Fruit fly (Drosophila melanogaster): ENCODE data around the gene Chd64.
A peak's percentile ranks its signal among the peaks of the same experiment; 100 is the strongest.

Gene Chd64

DNA sequence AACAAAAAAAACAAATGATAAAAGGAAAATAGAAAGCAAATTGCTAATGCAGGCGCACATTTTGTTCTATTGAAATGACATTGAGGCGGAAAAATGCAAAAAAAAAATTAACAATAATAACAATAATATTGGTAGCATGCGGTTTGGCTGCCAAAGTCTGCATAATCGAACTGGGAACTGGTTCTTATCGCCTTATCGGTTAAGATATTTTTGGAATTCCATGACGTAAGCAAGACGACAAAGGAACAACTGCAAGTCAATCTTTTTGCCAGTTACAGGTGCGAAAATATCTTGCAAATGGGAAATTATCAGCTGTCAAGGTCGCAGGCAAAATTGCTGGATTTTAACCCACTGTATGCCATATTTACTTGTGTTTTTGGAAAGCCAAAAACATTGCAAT, 10.4 kb upstream of the Chd64 start:
- no peak for TF ChIP-seq noc (tag; optimal IDR thresholded peaks at IDR 0.05)

DNA sequence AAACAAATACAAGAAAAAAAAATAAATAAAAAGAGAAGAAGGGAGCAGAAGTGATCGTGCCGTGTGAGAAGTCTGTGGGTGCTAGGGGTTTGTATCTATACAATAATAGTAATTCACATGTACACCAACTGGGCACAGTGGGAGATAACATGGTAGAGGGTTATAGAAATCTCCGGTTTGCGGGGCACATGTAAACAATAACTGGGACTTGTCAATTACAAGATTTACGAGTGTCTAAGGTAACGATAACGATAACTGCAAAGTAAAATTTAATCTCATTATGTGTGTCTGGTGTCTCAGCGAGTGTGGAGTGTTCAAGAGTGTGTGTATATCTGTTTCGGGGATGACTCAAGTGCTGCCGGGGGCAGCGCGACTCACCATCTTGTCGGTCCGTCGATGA, 8.6 kb upstream of the Chd64 start:
- TF ChIP-seq noc (tag; optimal IDR thresholded peaks at IDR 0.05): no peak

DNA sequence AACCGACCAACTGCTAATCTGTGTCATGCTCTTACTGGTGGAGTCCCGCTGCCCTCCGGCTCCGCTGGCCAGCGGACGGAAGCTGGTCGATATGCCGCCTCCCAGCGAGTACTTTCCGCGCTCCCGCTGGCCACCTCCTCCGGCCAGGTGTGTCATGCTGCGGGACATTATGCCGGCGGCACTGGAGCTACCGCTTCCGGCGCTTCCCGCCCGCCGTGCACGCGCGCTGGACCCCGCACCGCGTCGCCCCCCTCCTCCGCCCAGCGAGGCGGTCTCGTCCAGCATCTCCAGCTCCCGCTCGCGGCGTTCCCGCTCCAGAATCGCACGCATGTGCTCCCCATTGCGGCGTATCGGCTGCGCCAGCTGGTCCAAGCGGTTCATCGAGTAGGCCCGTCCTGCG, 6.4 kb upstream of the Chd64 start:
- TF ChIP-seq noc (tag; optimal IDR thresholded peaks at IDR 0.05): no peak

DNA sequence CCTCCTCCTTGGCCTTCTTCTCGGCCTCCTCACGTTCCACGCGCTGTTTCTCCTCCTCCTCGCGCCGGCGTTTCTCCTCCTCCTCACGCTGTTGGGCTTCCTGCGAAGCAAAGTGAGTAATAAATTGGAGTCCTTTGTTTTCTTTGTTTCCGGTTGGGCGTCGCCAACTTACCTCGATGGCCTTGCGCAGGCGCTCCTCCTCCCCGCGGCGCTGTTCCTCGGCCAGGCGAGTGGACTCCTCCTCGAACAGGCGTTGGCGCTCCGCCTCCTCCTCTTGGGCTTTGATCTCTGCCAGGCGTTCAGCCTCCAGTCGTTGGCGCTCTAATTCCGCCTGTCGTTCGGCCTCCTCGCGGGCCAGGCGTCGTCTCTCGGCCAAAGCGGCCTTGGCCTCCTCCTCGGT, 3.5 kb upstream of the Chd64 start:
- TF ChIP-seq noc (tag; optimal IDR thresholded peaks at IDR 0.05): no peak

DNA sequence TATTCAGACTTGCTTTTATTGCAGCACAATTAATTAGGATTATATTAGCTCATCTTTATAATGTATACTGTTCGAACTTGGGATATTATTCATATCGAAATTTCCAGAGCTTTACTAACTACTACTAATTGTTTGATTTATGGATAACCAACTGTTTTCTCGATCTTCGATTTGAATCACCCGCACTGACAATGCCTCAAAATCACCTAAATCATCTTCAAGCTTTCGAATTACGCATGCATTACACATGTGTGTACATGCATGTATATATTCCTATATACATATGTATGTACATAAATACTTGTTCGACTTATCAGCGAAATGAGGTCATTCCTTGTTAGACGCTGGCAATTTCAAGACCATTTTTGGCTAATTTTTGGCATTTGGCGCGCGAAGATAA, 599 bp downstream of the Chd64 start:
- TF ChIP-seq noc (tag; optimal IDR thresholded peaks at IDR 0.05): no peak

DNA sequence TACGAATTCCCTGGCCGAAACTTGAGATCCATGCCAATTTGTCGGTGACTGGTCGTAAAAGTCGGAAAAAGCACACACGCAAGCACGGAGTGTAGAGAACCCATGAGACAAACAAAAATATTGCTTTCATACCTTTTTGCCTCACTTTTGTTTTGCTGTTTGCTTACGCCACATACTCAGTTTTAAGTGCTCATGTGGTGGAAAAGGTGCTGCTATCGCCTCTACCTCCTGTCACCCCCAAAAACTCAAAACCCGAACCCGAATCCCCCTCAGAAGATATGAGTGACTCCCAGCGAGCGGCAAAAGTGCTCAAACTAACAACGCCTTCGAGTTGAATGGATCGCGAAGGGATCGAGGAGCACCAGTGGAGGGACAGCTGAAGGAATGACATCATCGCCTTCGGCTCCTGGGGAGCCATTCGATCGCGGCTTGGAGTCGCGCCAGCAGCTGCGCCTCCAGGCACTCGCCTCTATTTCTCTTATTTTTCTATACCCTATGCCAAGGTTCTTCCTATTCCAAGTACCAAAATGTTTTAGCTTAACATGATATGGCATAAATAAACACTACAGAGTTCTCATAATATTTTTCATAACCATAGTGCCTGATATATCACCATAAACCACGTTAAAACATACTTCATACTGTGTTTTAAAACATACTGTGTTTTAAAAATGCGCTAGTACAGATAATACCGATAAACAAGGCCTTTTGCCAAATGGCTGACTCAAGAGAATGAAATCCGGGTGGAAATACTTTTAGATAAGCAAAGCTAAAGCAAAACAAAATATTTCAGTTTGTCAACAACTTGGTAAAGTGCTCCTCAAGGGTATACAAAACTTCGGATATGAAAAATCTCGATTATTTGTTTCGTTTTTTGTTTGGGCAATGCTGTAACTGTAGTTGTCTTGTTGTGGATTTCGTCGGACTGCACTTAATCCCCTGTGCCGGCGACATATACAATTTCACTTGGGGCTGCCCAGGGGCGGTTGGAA, 1.5 kb downstream of the Chd64 start:
- no peak for TF ChIP-seq noc (tag; optimal IDR thresholded peaks at IDR 0.05)

DNA sequence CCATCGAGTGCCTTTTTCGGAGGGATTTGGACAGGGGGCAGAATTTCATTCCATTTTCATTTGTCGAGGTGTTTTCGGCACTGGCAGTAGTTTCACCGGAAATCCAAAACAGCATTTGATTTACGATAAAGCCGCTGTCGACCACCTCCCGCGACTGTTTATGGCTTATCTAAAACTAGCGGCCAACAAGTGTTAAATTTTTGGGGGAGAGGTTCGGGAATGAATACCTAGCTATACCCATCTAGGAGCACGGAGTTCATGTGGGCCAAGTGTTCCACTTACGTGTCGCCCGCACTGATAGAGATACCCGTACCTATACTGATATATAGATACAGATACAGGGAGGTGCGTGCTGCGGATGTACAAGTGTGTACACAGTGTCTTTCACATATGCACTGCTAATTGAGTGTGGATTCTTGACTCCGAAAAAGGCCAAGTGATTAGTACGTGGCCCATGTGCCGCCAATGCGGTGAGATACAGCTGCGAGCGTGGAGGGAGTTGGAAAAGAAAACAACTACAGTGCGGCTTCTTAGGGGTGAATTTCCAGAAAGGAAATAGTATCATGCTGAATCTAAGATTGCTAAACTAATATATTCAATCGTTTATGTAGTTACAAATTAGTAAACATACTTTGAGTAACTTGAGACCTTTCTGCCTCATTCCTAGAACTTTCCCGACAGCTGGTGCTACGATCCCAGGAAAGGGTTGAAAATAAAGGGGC, 2.4 kb downstream of the Chd64 start:
- TF ChIP-seq noc (tag; optimal IDR thresholded peaks at IDR 0.05): no peak

DNA sequence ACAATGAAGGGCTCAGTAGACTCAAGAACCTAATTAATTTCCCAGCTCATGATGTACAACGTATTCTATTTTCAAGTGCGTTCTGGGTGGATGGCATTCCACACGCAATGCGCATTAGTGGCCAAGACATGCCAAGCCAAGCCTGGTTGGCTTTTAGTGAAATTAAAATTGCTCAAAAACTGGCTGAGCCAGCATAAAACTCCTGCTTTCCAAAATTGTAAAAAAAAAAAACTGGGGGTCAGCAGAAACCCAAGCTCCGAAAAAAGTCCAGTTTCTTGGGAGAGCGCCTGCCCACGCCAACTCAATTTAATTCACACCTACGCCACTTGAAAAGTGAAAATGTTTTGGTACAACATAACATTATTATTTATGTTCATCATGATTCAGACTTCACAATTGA, 3.8 kb downstream of the Chd64 start:
- TF ChIP-seq noc (tag; optimal IDR thresholded peaks at IDR 0.05): no peak

DNA sequence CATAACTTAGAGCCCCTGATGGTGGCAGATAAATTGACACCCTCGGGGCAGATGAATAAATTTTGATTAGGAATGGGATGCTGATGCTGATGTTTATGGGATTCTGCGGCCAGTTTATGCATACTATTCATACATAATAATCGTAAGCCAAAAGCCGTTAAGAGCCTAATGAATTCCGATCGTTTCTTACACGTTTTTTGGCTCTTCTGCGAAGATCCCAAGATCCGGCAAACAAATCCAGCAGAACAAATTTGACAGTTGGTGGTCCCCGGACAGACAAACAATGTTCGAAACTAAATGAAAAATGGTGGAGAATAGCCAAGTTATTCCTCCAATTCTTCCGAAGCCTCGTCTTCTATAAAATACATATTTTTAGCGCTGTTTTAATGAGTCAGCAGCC, 4.7 kb downstream of the Chd64 start:
- peak; percentile 33 for TF ChIP-seq noc (tag; optimal IDR thresholded peaks at IDR 0.05)

DNA sequence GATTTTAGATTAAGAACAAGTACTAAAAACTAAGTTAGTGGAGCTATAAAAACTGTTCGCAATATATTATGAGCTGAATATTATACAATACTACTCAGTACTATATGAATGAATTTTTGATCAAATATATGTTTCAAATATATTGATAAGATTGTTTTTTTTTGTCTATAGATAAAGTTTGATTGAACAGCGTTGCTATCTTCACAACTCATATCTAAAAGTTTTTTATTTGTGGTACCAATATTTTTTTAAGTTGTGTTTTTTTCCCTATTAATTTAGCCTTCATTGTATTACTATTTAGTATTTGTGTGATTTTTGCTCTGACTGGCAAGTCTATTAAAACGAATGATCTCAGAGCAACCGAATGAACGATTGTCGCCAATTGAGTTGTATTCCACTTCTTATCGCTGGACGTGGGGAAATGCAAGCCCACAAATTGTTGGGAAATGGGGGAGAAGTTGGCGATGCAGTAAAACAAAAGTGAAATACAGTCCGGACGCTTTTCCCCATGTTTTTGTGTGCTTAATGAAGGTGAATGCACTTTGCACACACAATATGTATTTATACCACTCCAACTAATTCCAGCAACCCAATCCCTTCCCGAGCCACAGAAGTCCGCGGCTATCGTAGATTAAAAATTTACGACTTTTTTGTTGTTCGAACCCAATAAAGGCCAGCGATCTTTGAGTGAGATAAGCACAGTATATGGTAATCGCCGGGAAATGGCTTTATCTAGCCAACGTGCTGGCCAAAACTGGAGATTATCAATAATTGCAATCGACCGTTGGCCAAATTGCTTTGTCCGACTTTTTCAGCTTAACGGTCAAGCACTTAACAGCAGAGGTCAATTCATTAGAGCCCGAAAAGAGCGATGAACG, 5.5 kb downstream of the Chd64 start:
- peak; percentile 89 for TF ChIP-seq noc (tag; optimal IDR thresholded peaks at IDR 0.05)

DNA sequence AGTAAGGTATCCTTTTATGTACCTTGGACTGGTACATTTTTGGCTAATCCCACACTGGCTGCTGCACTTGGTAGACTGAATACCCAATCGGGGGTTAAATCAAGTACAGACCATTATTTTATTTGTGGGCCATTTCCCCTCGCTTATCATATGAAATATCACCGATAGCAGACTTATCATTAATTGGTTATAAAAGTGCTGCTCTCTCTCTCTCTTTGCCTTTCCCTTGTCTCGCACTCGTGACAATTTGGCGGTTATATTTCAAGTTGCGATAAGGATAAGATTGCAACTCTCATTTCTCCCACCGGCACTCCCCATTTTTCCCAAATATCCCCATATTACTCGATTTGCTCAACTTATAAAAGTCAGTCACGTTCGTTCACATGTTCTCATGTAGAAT, 6.5 kb downstream of the Chd64 start:
- no peak for TF ChIP-seq noc (tag; optimal IDR thresholded peaks at IDR 0.05)

DNA sequence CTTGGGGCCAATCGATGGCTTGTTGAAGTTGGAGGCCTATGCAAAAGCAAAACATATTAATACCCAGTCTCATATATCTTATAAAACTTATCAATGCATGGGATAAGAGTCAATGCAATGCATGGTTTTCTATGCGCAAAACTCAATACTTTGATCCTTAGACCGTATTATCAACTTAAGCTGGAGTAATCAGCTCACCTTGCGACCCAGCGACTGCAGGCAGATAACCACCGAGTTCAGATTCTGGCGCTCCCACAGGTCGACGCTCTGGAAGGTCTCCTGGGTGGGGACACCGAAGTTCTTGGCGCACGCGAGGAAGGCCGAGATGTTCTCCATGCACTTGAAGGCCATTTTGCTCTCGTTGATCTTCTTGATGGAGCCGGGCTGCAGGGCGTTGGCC, 7.1 kb downstream of the Chd64 start:
- TF ChIP-seq noc (tag; optimal IDR thresholded peaks at IDR 0.05): no peak

DNA sequence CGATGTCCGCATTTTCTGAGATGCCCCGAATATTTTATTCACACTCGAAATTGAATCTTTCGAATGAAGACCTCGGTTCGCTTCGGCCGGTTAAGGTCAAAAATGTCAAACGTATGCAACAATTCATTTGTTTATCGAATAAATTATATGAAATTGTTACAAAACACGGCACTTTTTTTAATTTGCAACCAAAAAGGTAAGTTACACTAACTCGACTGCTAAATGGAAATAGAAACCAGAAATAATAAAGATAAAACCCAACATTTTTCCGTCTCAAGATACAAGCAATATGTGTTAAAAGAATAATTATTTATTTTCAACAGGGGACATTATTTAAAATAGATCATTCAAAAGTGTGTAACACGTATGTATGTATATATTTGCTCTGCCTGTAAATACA, 8.2 kb downstream of the Chd64 start:
- TF ChIP-seq noc (tag; optimal IDR thresholded peaks at IDR 0.05): no peak

DNA sequence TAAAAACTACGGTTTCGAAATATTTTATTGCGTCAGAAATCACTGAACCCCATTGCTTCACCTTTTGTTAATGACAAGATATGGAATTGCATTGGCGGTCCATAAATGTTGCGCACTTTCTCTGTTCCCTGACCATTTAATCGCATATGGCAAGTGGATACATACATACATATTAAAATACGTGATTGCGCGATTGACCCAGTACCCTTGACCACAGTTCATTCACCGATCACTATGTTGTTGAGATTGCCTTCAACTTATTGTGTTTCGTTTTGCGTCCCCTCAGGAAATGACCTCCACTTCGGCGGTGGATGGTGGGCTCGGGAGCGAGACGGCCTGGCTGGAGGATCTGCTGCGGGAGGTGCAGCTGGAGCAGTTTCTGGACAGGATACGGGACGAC, 12.0 kb downstream of the Chd64 start:
- no peak for TF ChIP-seq noc (tag; optimal IDR thresholded peaks at IDR 0.05)

DNA sequence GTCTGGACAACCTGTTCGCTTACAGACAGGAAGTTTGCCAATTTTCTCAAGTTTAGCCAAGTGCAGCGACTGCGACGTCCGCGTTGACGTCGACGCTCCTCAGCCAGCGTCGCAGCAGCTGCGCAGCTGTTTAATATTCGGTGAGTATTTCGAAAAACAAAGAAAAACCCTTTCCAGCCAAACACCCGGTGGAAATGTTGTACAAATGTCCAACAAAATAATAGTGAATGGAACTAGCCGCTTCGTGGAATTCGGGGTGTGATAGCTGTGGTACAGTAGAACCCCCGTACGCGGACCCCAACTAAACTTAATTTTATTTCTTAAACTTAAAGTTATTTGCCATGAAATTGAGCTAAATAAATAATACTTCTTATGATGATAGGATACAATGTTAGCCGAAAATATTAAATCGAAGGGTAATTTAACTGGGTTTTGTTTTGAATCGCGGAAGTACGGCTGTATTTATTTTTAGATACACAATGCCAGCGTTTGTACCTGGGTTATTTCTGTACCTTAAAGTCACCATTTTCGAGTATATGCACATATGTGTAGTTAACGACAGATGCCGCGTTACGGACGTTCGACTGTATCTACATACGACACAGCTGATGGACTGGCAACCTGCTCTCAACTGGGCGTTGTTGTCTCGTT, 13.2 kb downstream of the Chd64 start:
- TF ChIP-seq noc (tag; optimal IDR thresholded peaks at IDR 0.05): peak; percentile 86

All from whole organism, larva.